Fruit fly (Drosophila melanogaster) whole organism, prepupa: ENCODE results near the gene CG43813.

Experiments
- CG16779 ChIP-seq: fragments of 200-800 bp; sonication (Bioruptor generic); optimal IDR thresholded peaks from 3 replicates; lab custom pipeline; 2017; ENCODE audit warnings: missing biosample characterization, mild to moderate bottlenecking, missing genetic modification characterization
- CG32006 ChIP-seq: fragments of 200-800 bp; sonication (Bioruptor generic); optimal IDR thresholded peaks from 3 replicates; lab custom pipeline; 2017; ENCODE audit warnings: missing biosample characterization, mild to moderate bottlenecking, missing genetic modification characterization
- CG6276 ChIP-seq: fragments of 200-800 bp; sonication (Bioruptor generic); optimal IDR thresholded peaks from 2 replicates; lab custom pipeline; 2017; ENCODE audit warnings: missing biosample characterization, mild to moderate bottlenecking, missing genetic modification characterization
- CG6808 ChIP-seq: fragments of 200-800 bp; sonication (Bioruptor generic); optimal IDR thresholded peaks from 3 replicates; lab custom pipeline; 2017; ENCODE audit warnings: missing biosample characterization, missing genetic modification characterization, mild to moderate bottlenecking, moderate library complexity, missing genetic modification reagents
- Ets96B ChIP-seq: fragments of 200-800 bp; optimal IDR thresholded peaks from 2 replicates; lab custom pipeline; 2019; ENCODE audit warnings: missing biosample characterization, mild to moderate bottlenecking, missing genetic modification characterization, moderate library complexity
- achi ChIP-seq: fragments of 200-800 bp; sonication (Bioruptor generic); optimal IDR thresholded peaks from 3 replicates; lab custom pipeline; 2016; ENCODE audit warnings: missing biosample characterization, missing genetic modification characterization
- cyc ChIP-seq: fragments of 200-800 bp; sonication (Bioruptor generic); optimal IDR thresholded peaks from 3 replicates; lab custom pipeline; 2016; ENCODE audit warnings: missing biosample characterization, missing genetic modification characterization
- dac ChIP-seq: fragments of 200-800 bp; sonication (Bioruptor generic); optimal IDR thresholded peaks from 2 replicates; lab custom pipeline; 2017; ENCODE audit warnings: missing biosample characterization, mild to moderate bottlenecking, missing genetic modification characterization

dm6 chr2L:12353926-12354325 lies 9.9 kb upstream of the CG43813 start:
- TF ChIP-seq dac (GFP tag; lab: Kevin White, UChicago) (no peak), CG6276 (GFP tag; lab: Kevin White, UChicago) (no peak), CG16779 (no peak), cyc (GFP tag; lab: Kevin White, UChicago) (no peak), CG6808 (no peak), CG32006 (GFP tag; lab: Kevin White, UChicago) (no peak), Ets96B (tag; lab: Kevin White, UChicago) (no peak), achi (GFP tag; lab: Kevin White, UChicago) (no peak)
